Fruit fly (Drosophila melanogaster): ENCODE measurements around the gene Sox21b.

Gene Sox21b

DNA sequence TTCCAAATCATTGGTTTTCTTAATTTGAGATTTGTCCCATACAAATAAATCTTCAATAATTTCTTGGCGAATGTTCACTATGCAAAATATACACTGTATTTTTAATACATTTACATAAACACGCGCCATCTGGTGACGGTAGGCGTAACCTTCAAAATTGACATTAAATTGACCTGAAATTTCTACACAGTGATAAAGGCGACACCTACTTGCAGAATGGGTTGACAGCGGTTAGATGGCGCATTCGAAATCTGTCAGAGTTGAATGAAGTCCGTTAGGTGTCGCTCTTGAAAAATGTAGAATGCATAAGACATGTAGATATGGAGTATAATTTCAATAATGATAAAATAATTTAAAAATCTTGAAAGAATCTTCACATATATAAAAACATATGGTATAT is 19.7 kb downstream of the Sox21b start (continued):
- TF ChIP-seq Sox100B (GFP tag; optimal IDR thresholded peaks at IDR 0.05) (no peak), mam (GFP tag; optimal IDR thresholded peaks at IDR 0.05) (peak; percentile 89), Dref (GFP tag; IDR thresholded peaks at IDR 0.05) (no peak), Nf-YB (GFP tag; optimal IDR thresholded peaks at IDR 0.05) (peak; percentile 44), rib (GFP tag; IDR thresholded peaks at IDR 0.05) (peak; percentile 47; the same call in 1 of the 2 replicates), p53 (GFP tag; optimal IDR thresholded peaks at IDR 0.05) (peak; percentile 90), CG18619 (GFP tag; optimal IDR thresholded peaks at IDR 0.05) (peak; percentile 69), ranshi (GFP tag; IDR thresholded peaks at IDR 0.05) (peak; percentile 65; the same call in 1 of the 2 replicates), CG18262 (tag; optimal IDR thresholded peaks at IDR 0.05) (peak; percentile 63), CG16813 (GFP tag; IDR thresholded peaks at IDR 0.05; ENCODE audit: partially characterized antibody) (peak; percentile 66), CG7928 (GFP tag; optimal IDR thresholded peaks at IDR 0.05) (no peak), CG11560 (tag; IDR thresholded peaks at IDR 0.05) (peak; percentile 77), zen (tag; optimal IDR thresholded peaks at IDR 0.05) (peak; percentile 91), eyg (GFP tag; optimal IDR thresholded peaks at IDR 0.05) (peak; percentile 65), sr (GFP tag; IDR thresholded peaks at IDR 0.05) (peak; percentile 50; the same call in 1 of the 3 replicates), CG1832 (GFP tag; optimal IDR thresholded peaks at IDR 0.05) (no peak), cad (GFP tag; optimal IDR thresholded peaks at IDR 0.05) (peak; percentile 19), HLHmδ (GFP tag; optimal IDR thresholded peaks at IDR 0.05) (peak; percentile 33), aop (GFP tag; IDR thresholded peaks at IDR 0.05) (no peak), pfk (GFP tag; optimal IDR thresholded peaks at IDR 0.05) (peak; percentile 9), br (optimal IDR thresholded peaks at IDR 0.05) (no peak), CG10543 (GFP tag; optimal IDR thresholded peaks at IDR 0.05) (no peak), Nf-YC (tag; optimal IDR thresholded peaks at IDR 0.05) (peak; percentile 47), Dek (tag; optimal IDR thresholded peaks at IDR 0.05) (peak; percentile 83), Nf-YA (GFP tag; IDR thresholded peaks at IDR 0.05) (no peak; the same call in 1 of the 2 replicates), CG13424 (tag; optimal IDR thresholded peaks at IDR 0.05) (peak; percentile 82), CG33557 (GFP tag; optimal IDR thresholded peaks at IDR 0.05) (peak; percentile 16), CG4707 (GFP tag; optimal IDR thresholded peaks at IDR 0.05) (peak; percentile 33), Fer3 (tag; optimal IDR thresholded peaks at IDR 0.05) (peak; percentile 64), CG14667 (GFP tag; IDR thresholded peaks at IDR 0.05) (peak; percentile 90), CG8944 (GFP tag; optimal IDR thresholded peaks at IDR 0.05) (peak; percentile 92), CG7745 (tag; optimal IDR thresholded peaks at IDR 0.05) (no peak), CG6175 (GFP tag; IDR thresholded peaks at IDR 0.05) (no peak; the same call in 1 of the 3 replicates), CG10147 (GFP tag; optimal IDR thresholded peaks at IDR 0.05) (peak; percentile 35), gt (GFP tag; IDR thresholded peaks at IDR 0.05) (no peak; the same call in 1 of the 2 replicates), Rfx (GFP tag; IDR thresholded peaks at IDR 0.05) (peak; percentile 94), tap (tag; optimal IDR thresholded peaks at IDR 0.05) (no peak), HLH3B (GFP tag; IDR thresholded peaks at IDR 0.05) (peak; percentile 71; the same call in 1 of the 2 replicates), E2f2 (GFP tag; IDR thresholded peaks at IDR 0.05) (peak; percentile 28; the same call in 1 of the 2 replicates), Ada2b (GFP tag; IDR thresholded peaks at IDR 0.05) (peak; percentile 39; the same call in 1 of the 2 replicates), Med (GFP tag) (peak; percentile 98), CG1602 (GFP tag; optimal IDR thresholded peaks at IDR 0.05) (peak; percentile 89), CG4820 (GFP tag; optimal IDR thresholded peaks at IDR 0.05) (peak; percentile 77), CG2116 (GFP tag; optimal IDR thresholded peaks at IDR 0.05) (peak; percentile 52), usp (GFP tag; optimal IDR thresholded peaks at IDR 0.05) (no peak), CG11723 (GFP tag; optimal IDR thresholded peaks at IDR 0.05) (peak; percentile 11), CG2199 (GFP tag; IDR thresholded peaks at IDR 0.05) (peak; percentile 79; the same call in 2 of the 3 replicates), Dll (GFP tag; IDR thresholded peaks at IDR 0.05; ENCODE audit: partially characterized antibody) (no peak), ara (GFP tag; IDR thresholded peaks at IDR 0.05) (peak; percentile 53; the same call in 1 of the 2 replicates), CG15514 (GFP tag; optimal IDR thresholded peaks at IDR 0.05) (peak; percentile 41), CG13296 (GFP tag; optimal IDR thresholded peaks at IDR 0.05) (no peak)
